Worm (Caenorhabditis elegans) whole organism, midembryonic: Measurements from ENCODE around the gene dhs-14.

Experiments
- T22C8.4 ChIP-seq: fragments of 200-800 bp; sonication (Bioruptor generic); IDR thresholded peaks from 2 replicates; pipeline ENCODE4 v1.3.6; 2022; ENCODE audit warnings: missing genetic modification characterization, missing compliant biosample characterization
- cog-1 ChIP-seq: sonication (generic microtip); optimal IDR thresholded peaks from 2 replicates; lab custom pipeline; 2016; ENCODE audit warnings: missing genetic modification characterization, missing compliant biosample characterization
- flt-1 ChIP-seq: fragments of 200-800 bp; sonication (Bioruptor generic); IDR thresholded peaks from 2 replicates; pipeline ENCODE4 v1.3.6; 2022; ENCODE audit warnings: missing genetic modification characterization, missing compliant biosample characterization
- med-1 ChIP-seq: sonication (generic microtip); optimal IDR thresholded peaks from 2 replicates; lab custom pipeline; 2017; ENCODE audit warnings: missing genetic modification characterization, mild to moderate bottlenecking, missing compliant biosample characterization, antibody characterized with exemption, missing genetic modification reagents; ENCODE audit not compliant: insufficient read depth
- ref-1 ChIP-seq: fragments of 200-800 bp; sonication (Bioruptor generic); conservative IDR thresholded peaks from 2 replicates; pipeline ENCODE4 v1.3.6; 2022; ENCODE audit warnings: missing genetic modification reagents, missing genetic modification characterization, missing compliant biosample characterization
- tab-1 ChIP-seq: fragments of 200-800 bp; sonication (Bioruptor generic); IDR thresholded peaks from 2 replicates; pipeline ENCODE4 v1.3.6; 2022; ENCODE audit warnings: missing genetic modification characterization, missing compliant biosample characterization
- ztf-23 ChIP-seq: fragments of 200-800 bp; sonication (Bioruptor generic); IDR thresholded peaks from 2 replicates; pipeline ENCODE4 v1.3.6; 2022; ENCODE audit warnings: missing genetic modification reagents, missing genetic modification characterization, missing compliant biosample characterization
- ztf-29 ChIP-seq: fragments of 200-800 bp; sonication (Bioruptor generic); IDR thresholded peaks from 2 replicates; pipeline ENCODE4 v1.3.6; 2022; ENCODE audit warnings: missing genetic modification reagents, missing genetic modification characterization, missing compliant biosample characterization

- TF ChIP-seq med-1 (GFP tag; lab: Kevin White, UChicago) (no peak), ref-1 (GFP tag; lab: Robert Waterston, UW) (no peak), flt-1 (GFP tag; lab: Robert Waterston, UW) (no peak), ztf-29 (GFP tag; lab: Robert Waterston, UW) (no peak), T22C8.4 (GFP tag; lab: Robert Waterston, UW) (no peak), ztf-23 (GFP tag; lab: Robert Waterston, UW) (no peak), cog-1 (tag; lab: Kevin White, UChicago) (no peak), tab-1 (GFP tag; lab: Robert Waterston, UW) (0 out of 2 replicates have a peak, but pooled peaks have one; percentile 39)
Observed at ce11 chrV:2758437-2758836, 6.6 kb downstream of the dhs-14 start.
